Worm (Caenorhabditis elegans): ENCODE measurements around the gene repo-1.

repo-1 gene

DNA sequence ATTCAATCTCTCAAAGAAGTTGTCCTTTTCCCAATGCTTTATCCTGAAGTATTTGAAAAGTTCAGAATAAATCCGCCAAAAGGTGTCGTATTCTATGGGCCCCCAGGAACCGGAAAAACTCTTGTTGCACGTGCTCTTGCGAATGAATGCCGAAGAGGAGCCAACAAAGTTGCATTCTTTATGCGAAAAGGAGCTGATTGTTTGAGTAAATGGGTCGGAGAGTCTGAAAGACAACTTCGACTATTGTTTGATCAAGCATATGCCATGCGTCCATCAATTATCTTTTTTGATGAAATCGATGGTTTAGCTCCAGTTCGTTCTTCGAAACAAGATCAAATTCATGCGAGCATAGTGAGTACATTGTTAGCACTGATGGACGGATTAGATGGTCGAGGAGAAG is 3.5 kb upstream of the repo-1 start:
- TF ChIP-seq ceh-39 (tag; optimal IDR thresholded peaks at IDR 0.05) (no peak), mep-1 (tag; optimal IDR thresholded peaks at IDR 0.05) (no peak), ceh-83 (GFP tag; optimal IDR thresholded peaks at IDR 0.05) (no peak), bed-3 (GFP tag; optimal IDR thresholded peaks at IDR 0.05) (no peak), nhr-237 (tag; optimal IDR thresholded peaks at IDR 0.05) (no peak), zip-8 (tag; optimal IDR thresholded peaks at IDR 0.05) (no peak), ces-1 (GFP tag; optimal IDR thresholded peaks at IDR 0.05) (no peak), ham-2 (GFP tag; optimal IDR thresholded peaks at IDR 0.05) (no peak), flh-1 (GFP tag; optimal IDR thresholded peaks at IDR 0.05) (no peak), ztf-11 (tag; optimal IDR thresholded peaks at IDR 0.05) (no peak), snpc-4 (tag; optimal IDR thresholded peaks at IDR 0.05) (no peak), lin-32 (GFP tag; optimal IDR thresholded peaks at IDR 0.05) (no peak)

DNA sequence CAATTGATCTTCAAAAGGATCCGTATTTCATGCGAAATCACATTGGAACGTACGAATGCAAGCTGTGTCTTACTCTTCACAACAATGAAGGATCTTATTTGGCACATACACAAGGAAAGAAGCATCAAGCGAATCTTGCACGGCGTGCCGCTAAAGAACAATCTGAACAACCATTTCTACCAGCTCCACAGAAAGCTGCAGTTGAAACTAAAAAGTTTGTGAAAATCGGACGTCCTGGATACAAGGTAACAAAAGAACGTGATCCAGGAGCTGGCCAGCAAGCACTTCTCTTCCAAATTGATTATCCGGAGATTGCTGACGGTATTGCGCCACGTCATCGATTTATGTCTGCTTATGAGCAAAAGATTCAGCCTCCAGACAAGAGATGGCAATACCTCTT is 309 bp downstream of the repo-1 start:
- TF ChIP-seq ces-1 (GFP tag; optimal IDR thresholded peaks at IDR 0.05) (no peak), nhr-28 (tag; optimal IDR thresholded peaks at IDR 0.05) (no peak), cnd-1 (tag; optimal IDR thresholded peaks at IDR 0.05) (no peak)

- no peak for TF ChIP-seq lin-32 (GFP tag; optimal IDR thresholded peaks at IDR 0.05)
- no peak for TF ChIP-seq zip-8 (tag; optimal IDR thresholded peaks at IDR 0.05)
- no peak for TF ChIP-seq unc-120 (tag; optimal IDR thresholded peaks at IDR 0.05; ENCODE audit: poor library complexity, severe bottlenecking)
- TF ChIP-seq sptf-1 (tag; optimal IDR thresholded peaks at IDR 0.05): no peak
- TF ChIP-seq bed-3 (GFP tag; optimal IDR thresholded peaks at IDR 0.05): no peak
- no peak for TF ChIP-seq nhr-28 (tag; optimal IDR thresholded peaks at IDR 0.05)
- no peak for TF ChIP-seq mep-1 (tag; optimal IDR thresholded peaks at IDR 0.05)
- TF ChIP-seq ztf-11 (tag; optimal IDR thresholded peaks at IDR 0.05): no peak
- no peak for TF ChIP-seq lsy-2 (tag; optimal IDR thresholded peaks at IDR 0.05)
- TF ChIP-seq mls-2 (tag; optimal IDR thresholded peaks at IDR 0.05): no peak
- TF ChIP-seq cnd-1 (tag; optimal IDR thresholded peaks at IDR 0.05): no peak
- no peak for TF ChIP-seq nhr-2 (tag; optimal IDR thresholded peaks at IDR 0.05)
- no peak for TF ChIP-seq lin-13 (tag; optimal IDR thresholded peaks at IDR 0.05)
- TF ChIP-seq elt-1 (tag; optimal IDR thresholded peaks at IDR 0.05; ENCODE audit: borderline replicate concordance, insufficient read depth): no peak
- TF ChIP-seq sem-2 (GFP tag; optimal IDR thresholded peaks at IDR 0.05): no peak
- no peak for TF ChIP-seq ceh-39 (tag; optimal IDR thresholded peaks at IDR 0.05)
These were observed 842 bp downstream of the repo-1 start, which contains the start of gene rbm-34 for ce11 chrIV:12085120-12085519. rbm-34 (plus strand) TSS chrIV:12085420.

DNA sequence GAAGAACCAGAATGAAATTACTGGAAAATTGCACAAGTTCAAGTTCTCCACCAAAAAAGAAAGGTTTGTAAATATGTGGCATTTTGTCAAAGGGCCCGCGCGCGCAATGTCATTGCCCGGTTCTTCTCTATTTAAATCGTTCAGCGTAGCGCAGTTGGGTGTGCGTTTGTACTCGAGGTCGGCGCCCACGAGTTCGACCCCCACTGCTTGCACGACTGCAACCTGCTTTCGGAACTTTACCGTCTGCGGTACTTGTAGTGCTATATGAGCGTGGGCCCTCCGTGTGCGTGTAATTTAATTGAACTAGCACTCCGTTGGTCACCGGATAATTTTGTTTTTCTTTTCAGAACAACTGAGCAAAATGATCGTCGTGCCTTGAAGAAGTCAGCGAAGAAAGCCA is 2.2 kb downstream of the repo-1 start:
- TF ChIP-seq nhr-2 (tag; optimal IDR thresholded peaks at IDR 0.05) (no peak), sptf-1 (tag; optimal IDR thresholded peaks at IDR 0.05) (peak; percentile 83), flh-1 (GFP tag; optimal IDR thresholded peaks at IDR 0.05) (peak; percentile 25), unc-62 (GFP tag; optimal IDR thresholded peaks at IDR 0.05) (no peak), hlh-1 (tag; optimal IDR thresholded peaks at IDR 0.05) (no peak), cnd-1 (tag; optimal IDR thresholded peaks at IDR 0.05) (peak; percentile 77), ces-1 (GFP tag; optimal IDR thresholded peaks at IDR 0.05) (no peak), lsy-2 (tag; optimal IDR thresholded peaks at IDR 0.05) (no peak), drap-1 (GFP tag; optimal IDR thresholded peaks at IDR 0.05) (peak; percentile 75), zip-8 (tag; optimal IDR thresholded peaks at IDR 0.05) (no peak), pha-4 (tag; optimal IDR thresholded peaks at IDR 0.05) (peak; percentile 65), nhr-237 (tag; optimal IDR thresholded peaks at IDR 0.05) (no peak), unc-120 (tag; optimal IDR thresholded peaks at IDR 0.05; ENCODE audit: poor library complexity, severe bottlenecking) (peak; percentile 57), nhr-12 (tag; optimal IDR thresholded peaks at IDR 0.05) (no peak), lin-32 (GFP tag; optimal IDR thresholded peaks at IDR 0.05) (peak; percentile 68), mab-5 (tag; optimal IDR thresholded peaks at IDR 0.05) (no peak), ceh-43 (GFP tag; optimal IDR thresholded peaks at IDR 0.05) (peak; percentile 62), mep-1 (tag; optimal IDR thresholded peaks at IDR 0.05) (no peak), lin-13 (tag; optimal IDR thresholded peaks at IDR 0.05) (no peak), nhr-28 (tag; optimal IDR thresholded peaks at IDR 0.05) (no peak), sem-2 (GFP tag; optimal IDR thresholded peaks at IDR 0.05) (peak; percentile 42), elt-1 (tag; optimal IDR thresholded peaks at IDR 0.05; ENCODE audit: borderline replicate concordance, insufficient read depth) (peak; percentile 23), blmp-1 (tag; optimal IDR thresholded peaks at IDR 0.05) (no peak), mls-2 (tag; optimal IDR thresholded peaks at IDR 0.05) (peak; percentile 84), tbx-8 (GFP tag; optimal IDR thresholded peaks at IDR 0.05) (peak; percentile 77), bed-3 (GFP tag; optimal IDR thresholded peaks at IDR 0.05) (no peak), snpc-4 (tag; optimal IDR thresholded peaks at IDR 0.05) (no peak), ham-2 (GFP tag; optimal IDR thresholded peaks at IDR 0.05) (peak; percentile 88), nhr-76 (tag; optimal IDR thresholded peaks at IDR 0.05) (no peak), ceh-83 (GFP tag; optimal IDR thresholded peaks at IDR 0.05) (peak; percentile 80), M03D4.4 (tag; optimal IDR thresholded peaks at IDR 0.05) (peak; percentile 82), ztf-11 (tag; optimal IDR thresholded peaks at IDR 0.05) (no peak), ceh-39 (tag; optimal IDR thresholded peaks at IDR 0.05) (no peak), unc-39 (tag; optimal IDR thresholded peaks at IDR 0.05) (no peak), elt-3 (tag; optimal IDR thresholded peaks at IDR 0.05) (no peak)
